Fruit fly (Drosophila melanogaster): Measurements from ENCODE around the gene Tsp39D.

Tsp39D gene

dm6 chr2L:21310427-21311199, 33.8 kb upstream of the Tsp39D start, which contains the start of gene crc (continued):
- TF ChIP-seq Blimp-1 (GFP tag; optimal IDR thresholded peaks at IDR 0.05) (no peak), HLHmδ (GFP tag; optimal IDR thresholded peaks at IDR 0.05) (no peak), tna (GFP tag; IDR thresholded peaks at IDR 0.05; ENCODE audit: partially characterized antibody) (no peak), CG13624 (GFP tag; optimal IDR thresholded peaks at IDR 0.05) (peak; percentile 58), bigmax (GFP tag; optimal IDR thresholded peaks at IDR 0.05) (peak; percentile 65), CG7786 (GFP tag; optimal IDR thresholded peaks at IDR 0.05) (no peak), Med (GFP tag) (peak; percentile 79), YL-1 (GFP tag; optimal IDR thresholded peaks at IDR 0.05) (peak; percentile 91), ind (GFP tag; optimal IDR thresholded peaks at IDR 0.05) (no peak), CG9215 (GFP tag; IDR thresholded peaks at IDR 0.05) (no peak), CG16813 (GFP tag; IDR thresholded peaks at IDR 0.05; ENCODE audit: partially characterized antibody) (peak; percentile 59; the same call in 2 of the 3 replicates), BEAF-32 (GFP tag; optimal IDR thresholded peaks at IDR 0.05) (peak; percentile 71), Hand (GFP tag; optimal IDR thresholded peaks at IDR 0.05) (no peak), sd (tag; optimal IDR thresholded peaks at IDR 0.05) (peak; percentile 12), bbx (GFP tag; IDR thresholded peaks at IDR 0.05; ENCODE audit: partially characterized antibody) (no peak), ham (GFP tag; IDR thresholded peaks at IDR 0.05) (no peak), CG5245 (GFP tag; optimal IDR thresholded peaks at IDR 0.05) (no peak), lola (GFP tag; optimal IDR thresholded peaks at IDR 0.05) (peak in 1 of 3 experiments; percentile 57), CG33557 (GFP tag; optimal IDR thresholded peaks at IDR 0.05) (no peak), CG13287 (GFP tag; IDR thresholded peaks at IDR 0.05; ENCODE audit: partially characterized antibody) (peak; percentile 62), Chrac-16 (GFP tag; optimal IDR thresholded peaks at IDR 0.05) (peak; percentile 30), nerfin-1 (tag; optimal IDR thresholded peaks at IDR 0.05) (peak; percentile 1), Elba2 (GFP tag; optimal IDR thresholded peaks at IDR 0.05) (peak; percentile 23), toy (GFP tag; IDR thresholded peaks at IDR 0.05) (no peak), gfzf (GFP tag; optimal IDR thresholded peaks at IDR 0.05) (peak; percentile 76), sqz (GFP tag; optimal IDR thresholded peaks at IDR 0.05) (no peak), ftz-f1 (GFP tag; optimal IDR thresholded peaks at IDR 0.05) (no peak), sug (tag; optimal IDR thresholded peaks at IDR 0.05) (peak; percentile 19), Scr (GFP tag; IDR thresholded peaks at IDR 0.05; ENCODE audit: partially characterized antibody) (peak; percentile 64), CG12071 (GFP tag; optimal IDR thresholded peaks at IDR 0.05) (no peak), ro (GFP tag; IDR thresholded peaks at IDR 0.05) (no peak), her (GFP tag; optimal IDR thresholded peaks at IDR 0.05) (peak; percentile 47), Fer1 (GFP tag; optimal IDR thresholded peaks at IDR 0.05) (peak; percentile 44), CG1024 (GFP tag; IDR thresholded peaks at IDR 0.05) (no peak), CG6813 (GFP tag; optimal IDR thresholded peaks at IDR 0.05) (peak; percentile 29), CG17829 (tag; optimal IDR thresholded peaks at IDR 0.05) (peak; percentile 3), Xrp1 (GFP tag; IDR thresholded peaks at IDR 0.05) (0 out of 2 replicates have a peak, but pooled peaks have one; percentile 10), CHES-1-like (GFP tag; optimal IDR thresholded peaks at IDR 0.05) (peak; percentile 25), gce (GFP tag; IDR thresholded peaks at IDR 0.05) (no peak), CG31441 (GFP tag; IDR thresholded peaks at IDR 0.05) (0 out of 2 replicates have a peak, but pooled peaks have one; percentile 26), exex (tag; optimal IDR thresholded peaks at IDR 0.05) (peak; percentile 57), lbe (GFP tag; optimal IDR thresholded peaks at IDR 0.05) (no peak), amos (GFP tag; IDR thresholded peaks at IDR 0.05; ENCODE audit: partially characterized antibody) (peak; percentile 34; the same call in 1 of the 2 replicates), CG2875 (GFP tag; optimal IDR thresholded peaks at IDR 0.05) (no peak), CG12155 (GFP tag; optimal IDR thresholded peaks at IDR 0.05) (peak; percentile 40), sr (GFP tag; IDR thresholded peaks at IDR 0.05) (no peak), grau (tag; optimal IDR thresholded peaks at IDR 0.05) (peak; percentile 10), CG10321 (GFP tag; IDR thresholded peaks at IDR 0.05) (no peak)

Data from whole organism, embryonic.